Worm (Caenorhabditis elegans) whole organism, young adult: ENCODE measurements around the gene ZK1290.7.

Experiments
- B0336.3 ChIP-seq: fragments of 200-800 bp; sonication (Bioruptor generic); IDR thresholded peaks from 2 replicates; pipeline ENCODE4 v1.3.6; 2022; ENCODE audit warnings: missing genetic modification characterization, missing compliant biosample characterization
- D2030.7 ChIP-seq: fragments of 200-800 bp; sonication (Bioruptor generic); IDR thresholded peaks from 2 replicates; pipeline ENCODE4 v1.3.6; 2022; ENCODE audit warnings: missing genetic modification reagents, missing genetic modification characterization, missing compliant biosample characterization
- F37B4.10 ChIP-seq: fragments of 200-800 bp; sonication (Bioruptor generic); IDR thresholded peaks from 2 replicates; pipeline ENCODE4 v1.3.6; 2022; ENCODE audit warnings: missing genetic modification characterization, missing compliant biosample characterization
- F57A8.1 ChIP-seq: fragments of 200-800 bp; sonication (Bioruptor generic); optimal IDR thresholded peaks from 2 replicates; lab custom pipeline; 2018; ENCODE audit warnings: mild to moderate bottlenecking, missing genetic modification characterization, moderate library complexity, missing compliant biosample characterization
- T07F8.4 ChIP-seq: sonication (generic microtip); optimal IDR thresholded peaks from 2 replicates; lab custom pipeline; 2016; ENCODE audit warnings: mild to moderate bottlenecking, missing genetic modification characterization, moderate library complexity, missing compliant biosample characterization
- T26A5.8 ChIP-seq: sonication (generic microtip); optimal IDR thresholded peaks from 2 replicates; lab custom pipeline; 2016; ENCODE audit warnings: missing genetic modification characterization, missing compliant biosample characterization
- Y53F4B.3 ChIP-seq: fragments of 200-800 bp; sonication (Bioruptor generic); IDR thresholded peaks from 2 replicates; pipeline ENCODE4 v1.3.6; 2022; ENCODE audit warnings: missing genetic modification reagents, missing genetic modification characterization, missing compliant biosample characterization
- Y53G8AR.9 ChIP-seq: fragments of 200-800 bp; sonication (Bioruptor generic); conservative IDR thresholded peaks from 2 replicates; pipeline ENCODE4 v1.3.6; 2022; ENCODE audit warnings: missing genetic modification reagents, missing genetic modification characterization, missing compliant biosample characterization
- Y79H2A.3 ChIP-seq: fragments of 200-800 bp; sonication (Bioruptor generic); conservative IDR thresholded peaks from 2 replicates; pipeline ENCODE4 v1.3.6; 2022; ENCODE audit warnings: missing genetic modification reagents, missing genetic modification characterization, missing compliant biosample characterization
- aptf-2 ChIP-seq: fragments of 200-800 bp; sonication (Bioruptor generic); conservative IDR thresholded peaks from 2 replicates; pipeline ENCODE4 v1.3.6; 2022; ENCODE audit warnings: missing genetic modification reagents, missing genetic modification characterization, missing compliant biosample characterization
- aptf-3 ChIP-seq: fragments of 200-800 bp; sonication (Bioruptor generic); IDR thresholded peaks from 2 replicates; pipeline ENCODE4 v1.3.6; 2022; ENCODE audit warnings: missing genetic modification characterization, missing compliant biosample characterization
- attf-3 ChIP-seq: fragments of 200-800 bp; sonication (Bioruptor generic); conservative IDR thresholded peaks from 2 replicates; pipeline ENCODE4 v1.3.6; 2022; ENCODE audit warnings: missing genetic modification reagents, missing genetic modification characterization, missing compliant biosample characterization
- bed-1 ChIP-seq: fragments of 200-800 bp; sonication (Bioruptor generic); IDR thresholded peaks from 2 replicates; pipeline ENCODE4 v1.3.6; 2022; ENCODE audit warnings: missing genetic modification reagents, missing genetic modification characterization, missing compliant biosample characterization
- bed-2 ChIP-seq: fragments of 200-800 bp; sonication (Bioruptor generic); IDR thresholded peaks from 2 replicates; pipeline ENCODE4 v1.3.6; 2022; ENCODE audit warnings: missing genetic modification reagents, missing genetic modification characterization, missing compliant biosample characterization
- ccch-3 ChIP-seq: fragments of 200-800 bp; sonication (Bioruptor generic); optimal IDR thresholded peaks from 2 replicates; lab custom pipeline; 2018; ENCODE audit warnings: mild to moderate bottlenecking, missing genetic modification characterization, missing compliant biosample characterization
- ceh-27 ChIP-seq: fragments of 200-800 bp; sonication (Bioruptor generic); optimal IDR thresholded peaks from 2 replicates; lab custom pipeline; 2018; ENCODE audit warnings: mild to moderate bottlenecking, missing genetic modification characterization, moderate library complexity, missing compliant biosample characterization
- ceh-58 ChIP-seq: fragments of 200-800 bp; sonication (Bioruptor generic); IDR thresholded peaks from 2 replicates; pipeline ENCODE4 v1.3.6; 2022; ENCODE audit warnings: missing genetic modification characterization, missing compliant biosample characterization
- ceh-79 ChIP-seq: sonication (generic microtip); optimal IDR thresholded peaks from 2 replicates; lab custom pipeline; 2017; ENCODE audit warnings: mild to moderate bottlenecking, missing genetic modification characterization, missing compliant biosample characterization
- chd-7 ChIP-seq: sonication (generic microtip); optimal IDR thresholded peaks from 2 replicates; lab custom pipeline; 2016; ENCODE audit warnings: mild to moderate bottlenecking, missing genetic modification characterization, moderate library complexity, missing compliant biosample characterization
- dpl-1 ChIP-seq: fragments of 150-350 bp; optimal IDR thresholded peaks from 2 replicates; lab custom pipeline; 2014; ENCODE audit warnings: missing biosample characterization, missing genetic modification reagents, missing genetic modification characterization
- efl-1 ChIP-seq: fragments of 150-350 bp; optimal IDR thresholded peaks from 2 replicates; lab custom pipeline; 2014; ENCODE audit warnings: missing biosample characterization, missing genetic modification reagents, missing genetic modification characterization
- egl-18 ChIP-seq: fragments of 200-800 bp; sonication (Bioruptor generic); IDR thresholded peaks from 2 replicates; pipeline ENCODE4 v1.3.6; 2022; ENCODE audit warnings: missing genetic modification reagents, missing genetic modification characterization, missing compliant biosample characterization
- egrh-3 ChIP-seq: fragments of 200-800 bp; sonication (Bioruptor generic); IDR thresholded peaks from 2 replicates; pipeline ENCODE4 v1.3.6; 2022; ENCODE audit warnings: missing genetic modification reagents, missing genetic modification characterization, missing compliant biosample characterization
- ekl-4 ChIP-seq: fragments of 200-800 bp; sonication (Bioruptor generic); IDR thresholded peaks from 2 replicates; pipeline ENCODE4 v1.3.6; 2022; ENCODE audit warnings: missing genetic modification reagents, missing genetic modification characterization, missing compliant biosample characterization
- hlh-26 ChIP-seq: fragments of 200-800 bp; sonication (Bioruptor generic); conservative IDR thresholded peaks from 2 replicates; pipeline ENCODE4 v1.3.6; 2022; ENCODE audit warnings: missing genetic modification reagents, missing genetic modification characterization, missing compliant biosample characterization
- hmg-1.2 ChIP-seq: fragments of 200-800 bp; sonication (Bioruptor generic); IDR thresholded peaks from 2 replicates; pipeline ENCODE4 v1.3.6; 2022; ENCODE audit warnings: missing genetic modification reagents, missing genetic modification characterization, missing compliant biosample characterization
- hsf-1 ChIP-seq: fragments of 200-800 bp; sonication (Bioruptor generic); IDR thresholded peaks from 2 replicates; pipeline ENCODE4 v1.3.6; 2022; ENCODE audit warnings: missing genetic modification reagents, missing genetic modification characterization, missing compliant biosample characterization
- let-526 ChIP-seq: fragments of 200-800 bp; sonication (Bioruptor generic); IDR thresholded peaks from 2 replicates; pipeline ENCODE4 v1.3.6; 2022; ENCODE audit warnings: missing genetic modification reagents, missing genetic modification characterization, missing compliant biosample characterization
- lin-35 ChIP-seq, 3 experiments: fragments of 150-350 bp in 2 of 3; sonication (generic microtip) in 1 of 3; optimal IDR thresholded peaks; 2 replicates each; lab custom pipeline; 2014 to 2018; ENCODE audit warnings: missing biosample characterization in 3 of 3, missing genetic modification characterization in 3 of 3, missing genetic modification reagents in 3 of 3
- lin-40 ChIP-seq: sonication (generic microtip); optimal IDR thresholded peaks from 2 replicates; lab custom pipeline; 2016; ENCODE audit warnings: missing genetic modification characterization, mild to moderate bottlenecking, missing compliant biosample characterization, missing genotype, missing genetic modification reagents
- lin-54 ChIP-seq: fragments of 200-800 bp; sonication (Bioruptor generic); optimal IDR thresholded peaks from 2 replicates; lab custom pipeline; 2018; ENCODE audit warnings: mild to moderate bottlenecking, missing genetic modification characterization, missing compliant biosample characterization
- lsy-27 ChIP-seq: sonication (generic microtip); optimal IDR thresholded peaks from 2 replicates; lab custom pipeline; 2017; ENCODE audit warnings: missing genetic modification characterization, mild to moderate bottlenecking, missing compliant biosample characterization, antibody characterized with exemption, missing genotype, borderline replicate concordance; ENCODE audit not compliant: insufficient read depth
- madf-10 ChIP-seq: sonication (generic microtip); optimal IDR thresholded peaks from 2 replicates; lab custom pipeline; 2016; ENCODE audit warnings: mild to moderate bottlenecking, missing genetic modification characterization, missing compliant biosample characterization
- madf-6 ChIP-seq: fragments of 200-800 bp; sonication (Bioruptor generic); IDR thresholded peaks from 2 replicates; pipeline ENCODE4 v1.3.6; 2022; ENCODE audit warnings: missing genetic modification reagents, missing genetic modification characterization, missing compliant biosample characterization
- madf-8 ChIP-seq: fragments of 200-800 bp; sonication (Bioruptor generic); conservative IDR thresholded peaks from 2 replicates; pipeline ENCODE4 v1.3.6; 2022; ENCODE audit warnings: missing genetic modification reagents, missing genetic modification characterization, missing compliant biosample characterization
- nhr-179 ChIP-seq: sonication (generic microtip); optimal IDR thresholded peaks from 2 replicates; lab custom pipeline; 2016; ENCODE audit warnings: mild to moderate bottlenecking, missing genetic modification characterization, missing compliant biosample characterization
- nhr-27 ChIP-seq: fragments of 200-800 bp; sonication (Bioruptor generic); optimal IDR thresholded peaks from 2 replicates; lab custom pipeline; 2018; ENCODE audit warnings: mild to moderate bottlenecking, missing genetic modification characterization, moderate library complexity, missing compliant biosample characterization
- nhr-80 ChIP-seq: sonication (generic microtip); optimal IDR thresholded peaks from 2 replicates; lab custom pipeline; 2016; ENCODE audit warnings: missing genetic modification characterization, missing compliant biosample characterization
- pha-4 ChIP-seq: fragments of 150-350 bp; sonication (generic microtip); optimal IDR thresholded peaks from 2 replicates; lab custom pipeline; 2014; ENCODE audit warnings: missing biosample characterization, missing genetic modification reagents, missing genetic modification characterization
- rpc-1 ChIP-seq, 2 experiments: fragments of 150-350 bp in 1 of 2; sonication (generic microtip) in 1 of 2; optimal IDR thresholded peaks; 2 replicates each; lab custom pipeline; 2014 to 2018; ENCODE audit warnings: missing biosample characterization in 1 of 2, missing genetic modification characterization in 1 of 2, missing genetic modification reagents in 1 of 2, missing genotype in 1 of 2
- snpc-1.3 ChIP-seq: sonication (generic microtip); optimal IDR thresholded peaks from 2 replicates; lab custom pipeline; 2017; ENCODE audit warnings: missing genetic modification characterization, mild to moderate bottlenecking, missing compliant biosample characterization, antibody characterized with exemption, moderate library complexity, missing genotype, missing genetic modification reagents; ENCODE audit not compliant: insufficient read depth
- sptf-2 ChIP-seq: fragments of 200-800 bp; sonication (Bioruptor generic); optimal IDR thresholded peaks from 2 replicates; lab custom pipeline; 2018; ENCODE audit warnings: mild to moderate bottlenecking, missing genetic modification characterization, missing compliant biosample characterization
- tlf-1 ChIP-seq: fragments of 200-800 bp; sonication (Bioruptor generic); optimal IDR thresholded peaks from 2 replicates; lab custom pipeline; 2018; ENCODE audit warnings: mild to moderate bottlenecking, missing genetic modification characterization, missing compliant biosample characterization
- zim-3 ChIP-seq: sonication (generic microtip); optimal IDR thresholded peaks from 2 replicates; lab custom pipeline; 2017; ENCODE audit warnings: mild to moderate bottlenecking, missing genetic modification characterization, moderate library complexity, missing compliant biosample characterization
- ztf-26 ChIP-seq: sonication (generic microtip); optimal IDR thresholded peaks from 2 replicates; lab custom pipeline; 2017; ENCODE audit warnings: missing genetic modification characterization, missing compliant biosample characterization
- ztf-6 ChIP-seq: fragments of 200-800 bp; sonication (Bioruptor generic); IDR thresholded peaks from 2 replicates; pipeline ENCODE4 v1.3.6; 2022; ENCODE audit warnings: missing genetic modification reagents, missing genetic modification characterization, missing compliant biosample characterization

Gene ZK1290.7

DNA sequence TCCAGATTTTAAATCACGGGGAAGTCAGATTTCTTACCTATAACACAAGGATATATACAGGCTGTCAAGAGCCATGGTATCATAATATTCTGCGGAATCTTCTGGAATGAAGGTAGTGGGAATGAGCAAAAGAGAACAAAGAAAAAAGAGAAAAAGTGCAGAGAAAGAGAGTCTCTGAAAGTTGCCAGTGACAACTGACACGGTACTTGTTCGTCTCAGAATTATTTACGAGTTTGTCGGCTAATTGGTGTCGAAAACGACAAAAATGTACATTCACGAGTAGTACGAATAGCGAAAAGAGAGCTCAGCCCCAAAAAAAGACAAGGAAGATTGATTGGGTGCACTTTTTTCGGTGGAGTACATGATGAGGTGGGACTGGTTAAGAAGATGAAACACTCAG is 42.3 kb downstream of the ZK1290.7 start, which contains the start of gene cah-2:
cah-2 (minus strand) TSS at position 101 of the 400 bp plus-strand sequence.
- TF ChIP-seq let-526 (GFP tag; lab: Robert Waterston, UW) (no peak), T26A5.8 (no peak), rpc-1 (optimal IDR thresholded peaks at IDR 0.05; lab: Kevin White, UChicago) (no peak), rpc-1 (tag; optimal IDR thresholded peaks at IDR 0.05; lab: Kevin White, UChicago) (no peak), egrh-3 (GFP tag; lab: Robert Waterston, UW) (no peak), dpl-1 (no peak), Y53F4B.3 (GFP tag; lab: Robert Waterston, UW) (no peak), bed-1 (GFP tag; lab: Robert Waterston, UW) (no peak), ceh-79 (no peak), Y79H2A.3 (GFP tag; lab: Robert Waterston, UW) (no peak), aptf-2 (GFP tag; lab: Robert Waterston, UW) (no peak), F37B4.10 (GFP tag; lab: Robert Waterston, UW) (no peak), madf-10 (no peak), lin-35 (GFP tag; optimal IDR thresholded peaks at IDR 0.05; lab: Kevin White, UChicago) (no peak)

DNA sequence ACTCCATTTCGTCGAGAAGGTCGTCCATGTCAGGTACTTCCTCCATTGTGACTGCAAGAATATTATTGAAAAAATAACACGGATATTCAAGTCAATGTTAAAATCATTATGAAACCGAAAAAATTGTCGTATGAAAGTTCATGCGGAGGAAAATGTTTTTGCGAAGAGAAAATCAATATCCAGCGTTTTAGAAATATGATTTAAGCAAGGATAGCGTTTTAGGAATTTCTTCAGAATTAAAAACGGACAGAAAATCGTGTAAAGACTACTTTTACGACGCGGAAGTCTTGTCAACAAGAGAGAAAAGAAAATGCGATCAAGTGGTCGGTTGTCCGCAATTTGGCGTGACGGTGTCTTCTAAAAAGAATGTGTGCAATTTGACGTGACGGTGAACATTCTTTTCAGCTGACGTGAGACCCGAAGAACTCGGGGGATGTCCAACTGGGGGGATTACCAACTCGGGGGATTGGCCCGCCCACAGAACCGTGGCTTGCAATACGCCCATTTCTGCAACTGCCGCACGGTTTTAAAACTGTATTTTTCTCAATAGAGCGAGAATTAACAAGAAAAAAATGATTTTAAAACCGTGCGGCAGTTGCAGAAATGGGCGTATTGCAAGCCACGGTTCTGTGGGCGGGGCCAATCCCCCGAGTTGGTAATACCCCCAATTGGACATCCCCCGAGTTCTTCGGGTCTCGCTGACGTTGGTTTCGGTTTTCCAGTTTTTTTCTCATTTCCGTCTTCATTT is 46.7 kb downstream of the ZK1290.7 start, which contains the start of the genes aka-1 and ubc-6:
aka-1 (minus strand) TSS at position 51 of the 748 bp plus-strand sequence.
ubc-6 (plus strand) TSS at position 701 of the 748 bp plus-strand sequence.
- TF ChIP-seq ccch-3 (no peak), nhr-27 (tag; lab: Kevin White, UChicago) (peak; percentile 15), dpl-1 (peak; percentile 34), ztf-26 (tag; lab: Kevin White, UChicago) (peak; percentile 73), pha-4 (no peak), ceh-79 (no peak), hlh-26 (GFP tag; lab: Robert Waterston, UW) (no peak), ceh-58 (GFP tag; lab: Robert Waterston, UW) (0 out of 2 replicates have a peak, but pooled peaks have one; percentile 74), lsy-27 (peak; percentile 55), F57A8.1 (peak; percentile 19), chd-7 (tag; lab: Kevin White, UChicago) (peak; percentile 71), Y53G8AR.9 (peak; percentile 91), hmg-1.2 (GFP tag; lab: Robert Waterston, UW) (peak; percentile 82), tlf-1 (GFP tag; lab: Kevin White, UChicago) (peak; percentile 89), madf-6 (GFP tag; lab: Robert Waterston, UW) (peak; percentile 87), lin-54 (peak; percentile 89), ceh-27 (peak; percentile 94), madf-8 (GFP tag; lab: Robert Waterston, UW) (peak; percentile 85), bed-2 (GFP tag; lab: Robert Waterston, UW) (peak; percentile 89), aptf-3 (GFP tag; lab: Robert Waterston, UW) (no peak), ekl-4 (GFP tag; lab: Robert Waterston, UW) (peak; percentile 96), T07F8.4 (tag; lab: Kevin White, UChicago) (peak; percentile 69), D2030.7 (GFP tag; lab: Robert Waterston, UW) (peak; percentile 98), egrh-3 (GFP tag; lab: Robert Waterston, UW) (peak; percentile 87), attf-3 (peak; percentile 83), nhr-80 (tag; lab: Kevin White, UChicago) (peak; percentile 86), sptf-2 (GFP tag; lab: Kevin White, UChicago) (no peak), snpc-1.3 (peak; percentile 41), ztf-6 (peak; percentile 91), lin-40 (tag; lab: Kevin White, UChicago) (peak; percentile 95), zim-3 (tag; lab: Kevin White, UChicago) (peak; percentile 49), egl-18 (GFP tag; lab: Robert Waterston, UW) (peak; percentile 81; the same call in 1 of the 2 replicates), hsf-1 (GFP tag; lab: Robert Waterston, UW) (peak; percentile 85), B0336.3 (GFP tag; lab: Robert Waterston, UW) (peak; percentile 91), efl-1 (GFP tag; lab: Kevin White, UChicago) (peak; percentile 54), nhr-179 (tag; lab: Kevin White, UChicago) (no peak)
